Worm (Caenorhabditis elegans): ENCODE results near the gene F55C12.19.

DNA sequence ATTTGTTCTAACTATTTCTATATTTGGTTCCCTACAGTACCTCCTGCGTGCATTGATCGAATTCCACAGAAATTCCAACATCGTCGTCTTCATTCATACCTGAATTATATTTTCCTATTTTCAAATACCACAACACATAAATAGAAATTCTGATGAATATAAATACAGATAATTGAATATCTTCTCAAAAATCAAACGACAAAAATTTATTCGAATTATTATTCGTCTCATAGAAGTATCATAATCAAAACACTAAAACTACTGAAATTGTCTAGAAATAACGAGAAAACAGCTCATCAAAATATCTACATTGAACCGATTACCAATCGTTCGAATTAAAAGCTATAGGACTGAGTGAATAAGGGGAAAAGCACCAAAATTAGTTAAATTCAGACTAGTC, 32.8 kb upstream of the F55C12.19 start, which contains the start of gene gtap-1:
- TF ChIP-seq lsy-2 (tag; optimal IDR thresholded peaks at IDR 0.05) (no peak), ces-1 (GFP tag; optimal IDR thresholded peaks at IDR 0.05) (no peak), isw-1 (GFP tag; IDR thresholded peaks at IDR 0.05) (no peak), egl-27 (tag; optimal IDR thresholded peaks at IDR 0.05) (no peak), elt-3 (tag; optimal IDR thresholded peaks at IDR 0.05) (no peak), jun-1 (tag; optimal IDR thresholded peaks at IDR 0.05) (no peak)

All from whole organism, L1 larva.